Fruit fly (Drosophila melanogaster): ENCODE results near the gene CG3552.

CG3552 gene

dm6 chr3L:9429665-9430607 is 26.2 kb upstream of the CG3552 start, which contains the start of the genes RpS17 and MTF-1 (continued):
- no peak for TF ChIP-seq Gsc (GFP tag; IDR thresholded peaks at IDR 0.05)
- TF ChIP-seq CG18619 (GFP tag; optimal IDR thresholded peaks at IDR 0.05) = peak; percentile 52
- TF ChIP-seq CG17385 (GFP tag; optimal IDR thresholded peaks at IDR 0.05) = peak; percentile 71
- TF ChIP-seq CG4854 (GFP tag; optimal IDR thresholded peaks at IDR 0.05) = no peak
- peak; percentile 17 for TF ChIP-seq Dip3 (GFP tag; optimal IDR thresholded peaks at IDR 0.05)
- TF ChIP-seq stwl (tag; optimal IDR thresholded peaks at IDR 0.05) = peak; percentile 39
- no peak for TF ChIP-seq CG15479 (GFP tag; optimal IDR thresholded peaks at IDR 0.05)
- no peak for TF ChIP-seq CkIIα-i1 (GFP tag; IDR thresholded peaks at IDR 0.05)
- TF ChIP-seq HLH3B (GFP tag; IDR thresholded peaks at IDR 0.05) = peak; percentile 34; the same call in 1 of the 2 replicates
- no peak for TF ChIP-seq CG4404 (GFP tag; IDR thresholded peaks at IDR 0.05)
- TF ChIP-seq CG11456 (GFP tag; IDR thresholded peaks at IDR 0.05) = peak; percentile 72; the same call in 2 of the 3 replicates
- TF ChIP-seq Hsf (GFP tag; optimal IDR thresholded peaks at IDR 0.05) = peak; percentile 63
- TF ChIP-seq cato (GFP tag; optimal IDR thresholded peaks at IDR 0.05; ENCODE audit: borderline replicate concordance) = no peak
- TF ChIP-seq CG12071 (GFP tag; optimal IDR thresholded peaks at IDR 0.05) = peak; percentile 60
- TF ChIP-seq Hmx (GFP tag; optimal IDR thresholded peaks at IDR 0.05) = no peak
- TF ChIP-seq Hr3 (GFP tag; optimal IDR thresholded peaks at IDR 0.05) = peak; percentile 17
- TF ChIP-seq ap (GFP tag; IDR thresholded peaks at IDR 0.05) = no peak
- TF ChIP-seq CG15514 (GFP tag; optimal IDR thresholded peaks at IDR 0.05) = peak; percentile 30
- TF ChIP-seq CG11398 (GFP tag; optimal IDR thresholded peaks at IDR 0.05) = peak; percentile 62
- peak; percentile 9; the same call in 1 of the 2 replicates for TF ChIP-seq Dref (GFP tag; IDR thresholded peaks at IDR 0.05)
- no peak for TF ChIP-seq nerfin-2 (GFP tag; IDR thresholded peaks at IDR 0.05; ENCODE audit: partially characterized antibody)
- peak; percentile 70 for TF ChIP-seq Rfx (GFP tag; IDR thresholded peaks at IDR 0.05)
- TF ChIP-seq CG42726 (GFP tag; IDR thresholded peaks at IDR 0.05; ENCODE audit: partially characterized antibody) = no peak
- peak; percentile 63 for TF ChIP-seq CG4328 (GFP tag; optimal IDR thresholded peaks at IDR 0.05)
- no peak for TF ChIP-seq Fer2 (tag; optimal IDR thresholded peaks at IDR 0.05)
- TF ChIP-seq Nf-YB (GFP tag; optimal IDR thresholded peaks at IDR 0.05) = peak; percentile 21
- peak; percentile 93 for TF ChIP-seq NC2β (GFP tag; optimal IDR thresholded peaks at IDR 0.05)
- TF ChIP-seq MESR4 (GFP tag; optimal IDR thresholded peaks at IDR 0.05) = peak; percentile 96
- TF ChIP-seq gro (GFP tag; optimal IDR thresholded peaks at IDR 0.05) = peak; percentile 4
- TF ChIP-seq nmo (GFP tag; optimal IDR thresholded peaks at IDR 0.05) = peak; percentile 48
- TF ChIP-seq vfl (GFP tag; optimal IDR thresholded peaks at IDR 0.05) = no peak
- peak; percentile 28 for TF ChIP-seq CG13894 (tag; optimal IDR thresholded peaks at IDR 0.05)
- no peak for TF ChIP-seq CG2199 (GFP tag; IDR thresholded peaks at IDR 0.05)
- no peak for TF ChIP-seq Gug (GFP tag; IDR thresholded peaks at IDR 0.05)
- TF ChIP-seq CG10267 (tag; optimal IDR thresholded peaks at IDR 0.05) = peak; percentile 45
- peak in 1 of 2 experiments; percentile 24 for TF ChIP-seq chif (GFP tag; optimal IDR thresholded peaks at IDR 0.05)
- TF ChIP-seq caup (GFP tag; optimal IDR thresholded peaks at IDR 0.05; ENCODE audit: severe bottlenecking) = peak; percentile 74
- no peak for TF ChIP-seq Lim3 (GFP tag; IDR thresholded peaks at IDR 0.05)
- TF ChIP-seq GATAe (GFP tag; conservative IDR thresholded peaks at IDR 0.05) = no peak
- peak; percentile 27 for TF ChIP-seq HLHmδ (GFP tag; optimal IDR thresholded peaks at IDR 0.05)
- peak; percentile 38 for TF ChIP-seq gsb-n (tag; optimal IDR thresholded peaks at IDR 0.05)
- TF ChIP-seq sna (GFP tag; IDR thresholded peaks at IDR 0.05; ENCODE audit: partially characterized antibody) = no peak
- TF ChIP-seq ranshi (GFP tag; IDR thresholded peaks at IDR 0.05) = peak; percentile 33; the same call in 1 of the 2 replicates
- TF ChIP-seq kni (GFP tag; optimal IDR thresholded peaks at IDR 0.05) = peak; percentile 22
- TF ChIP-seq Tbp (GFP tag; optimal IDR thresholded peaks at IDR 0.05) = peak; percentile 50
- peak; percentile 28 for TF ChIP-seq Sry-δ (GFP tag; optimal IDR thresholded peaks at IDR 0.05)
- TF ChIP-seq stc (GFP tag; IDR thresholded peaks at IDR 0.05) = peak; percentile 10; the same call in 1 of the 2 replicates
- no peak for TF ChIP-seq CG8281 (tag; optimal IDR thresholded peaks at IDR 0.05)

Data from whole organism, embryonic.